Worm (Caenorhabditis elegans): ENCODE results near the gene cct-6.

cct-6 gene

DNA sequence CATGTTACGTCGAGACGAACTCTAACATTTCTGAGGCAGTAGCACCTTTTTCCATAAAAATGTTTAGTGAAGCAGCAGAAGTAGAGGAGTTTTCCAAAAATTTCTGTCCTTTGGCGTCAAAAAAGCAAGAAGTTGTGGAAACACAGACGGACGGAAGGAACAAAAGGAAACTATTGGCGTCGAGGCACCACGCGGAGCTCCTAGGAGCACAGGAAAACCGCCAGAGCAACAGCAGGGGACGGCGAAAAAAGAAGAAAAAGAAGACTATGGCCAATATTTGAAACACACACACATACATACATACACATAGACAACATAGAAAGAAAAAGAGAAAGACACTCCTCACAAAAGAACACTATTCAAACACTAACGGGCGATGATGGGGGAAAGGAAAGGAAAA, 12.6 kb downstream of the cct-6 start (continued):
- TF ChIP-seq F10B5.3 (tag; optimal IDR thresholded peaks at IDR 0.05) (no peak), dpl-1 (GFP tag; optimal IDR thresholded peaks at IDR 0.05) (no peak), unc-62 (GFP tag; optimal IDR thresholded peaks at IDR 0.05 in 1 of 2) (no peak), unc-62 (tag; optimal IDR thresholded peaks at IDR 0.05) (no peak), gei-8 (GFP tag; optimal IDR thresholded peaks at IDR 0.05) (no peak), lir-3 (tag; optimal IDR thresholded peaks at IDR 0.05) (no peak), madf-5 (GFP tag; IDR thresholded peaks at IDR 0.05) (no peak), pqm-1 (tag; optimal IDR thresholded peaks at IDR 0.05) (no peak), zip-11 (GFP tag; IDR thresholded peaks at IDR 0.05) (no peak), zfp-3 (GFP tag; conservative IDR thresholded peaks at IDR 0.05) (no peak), F44E2.7 (GFP tag; IDR thresholded peaks at IDR 0.05) (no peak), F37D6.2 (tag; optimal IDR thresholded peaks at IDR 0.05) (no peak), set-16 (GFP tag; IDR thresholded peaks at IDR 0.05) (no peak), nhr-28 (tag; optimal IDR thresholded peaks at IDR 0.05) (no peak), nhr-6 (tag; optimal IDR thresholded peaks at IDR 0.05) (no peak), fkh-10 (GFP tag; optimal IDR thresholded peaks at IDR 0.05) (peak; percentile 29), aha-1 (tag) (no peak), egl-27 (tag; optimal IDR thresholded peaks at IDR 0.05) (no peak), lsy-2 (tag; optimal IDR thresholded peaks at IDR 0.05) (peak in 1 of 2 experiments; percentile 26), jun-1 (tag; optimal IDR thresholded peaks at IDR 0.05) (no peak), nhr-25 (tag; optimal IDR thresholded peaks at IDR 0.05; ENCODE audit: borderline replicate concordance, insufficient read depth) (no peak), egl-43 (GFP tag; IDR thresholded peaks at IDR 0.05) (0 out of 2 replicates have a peak, but pooled peaks have one; percentile 29), nhr-77 (tag; optimal IDR thresholded peaks at IDR 0.05) (no peak), ceh-32 (tag; optimal IDR thresholded peaks at IDR 0.05; ENCODE audit: poor library complexity) (no peak), dmd-9 (GFP tag; IDR thresholded peaks at IDR 0.05) (no peak), aly-2 (tag; optimal IDR thresholded peaks at IDR 0.05) (no peak), duxl-1 (tag; optimal IDR thresholded peaks at IDR 0.05; ENCODE audit: poor library complexity) (no peak), lin-15B (tag; optimal IDR thresholded peaks at IDR 0.05) (no peak), nhr-10 (tag; optimal IDR thresholded peaks at IDR 0.05) (no peak), mes-2 (tag; optimal IDR thresholded peaks at IDR 0.05; ENCODE audit: poor library complexity, severe bottlenecking) (peak; percentile 13), php-3 (GFP tag; IDR thresholded peaks at IDR 0.05) (no peak), sdz-12 (GFP tag; optimal IDR thresholded peaks at IDR 0.05) (no peak), lin-38 (GFP tag; IDR thresholded peaks at IDR 0.05) (no peak), unc-39 (tag; optimal IDR thresholded peaks at IDR 0.05) (no peak), daf-12 (tag; optimal IDR thresholded peaks at IDR 0.05) (no peak), Y75B8A.6 (GFP tag; IDR thresholded peaks at IDR 0.05) (no peak), T26A8.4 (GFP tag; IDR thresholded peaks at IDR 0.05) (no peak), ZK337.2 (GFP tag; IDR thresholded peaks at IDR 0.05) (no peak), tag-97 (GFP tag; IDR thresholded peaks at IDR 0.05) (no peak), Y5F2A.4 (GFP tag; optimal IDR thresholded peaks at IDR 0.05) (no peak), mep-1 (tag; optimal IDR thresholded peaks at IDR 0.05) (peak; percentile 23), D1046.2 (GFP tag; IDR thresholded peaks at IDR 0.05) (no peak), ztf-11 (tag; optimal IDR thresholded peaks at IDR 0.05) (no peak), attf-4 (tag; optimal IDR thresholded peaks at IDR 0.05) (no peak), spr-3 (GFP tag; optimal IDR thresholded peaks at IDR 0.05) (no peak), zag-1 (tag; optimal IDR thresholded peaks at IDR 0.05) (no peak), dve-1 (tag; optimal IDR thresholded peaks at IDR 0.05; ENCODE audit: insufficient read depth) (peak; percentile 8), ceh-20 (GFP tag; IDR thresholded peaks at IDR 0.05) (no peak), lin-13 (GFP tag; optimal IDR thresholded peaks at IDR 0.05) (no peak), daf-8 (GFP tag; IDR thresholded peaks at IDR 0.05) (no peak), lim-7 (GFP tag; IDR thresholded peaks at IDR 0.05) (no peak), mxl-2 (GFP tag; conservative IDR thresholded peaks at IDR 0.05) (no peak)

All from whole organism, L4 larva.